Fruit fly (Drosophila melanogaster) whole organism, embryonic: ENCODE results near the gene Mgat4b.
A peak's percentile ranks its signal among the peaks of the same experiment; 100 is the strongest.

ENCODE experiments used
- CG10147 ChIP-seq: fragments of 200-800 bp; sonication (Bioruptor generic); optimal IDR thresholded peaks from 2 replicates; lab custom pipeline; 2019; ENCODE audit warnings: missing biosample characterization, mild to moderate bottlenecking, missing genetic modification characterization, moderate library complexity
- CG10654 ChIP-seq: fragments of 200-800 bp; sonication (Bioruptor generic); optimal IDR thresholded peaks from 2 replicates; lab custom pipeline; 2016; ENCODE audit warnings: missing biosample characterization, missing genetic modification characterization
- CG11504 ChIP-seq: fragments of 200-800 bp; sonication (Bioruptor generic); optimal IDR thresholded peaks from 3 replicates; lab custom pipeline; 2019; ENCODE audit warnings: missing biosample characterization, mild to moderate bottlenecking, missing genetic modification characterization, moderate library complexity
- CG11696 ChIP-seq: fragments of 200-800 bp; sonication (Bioruptor generic); IDR thresholded peaks from 2 replicates; pipeline ENCODE4 v1.3.6; 2022; ENCODE audit warnings: missing biosample characterization, missing genetic modification characterization
- CG17802 ChIP-seq: fragments of 200-800 bp; sonication (Bioruptor generic); optimal IDR thresholded peaks from 2 replicates; lab custom pipeline; 2018; ENCODE audit warnings: missing biosample characterization, mild to moderate bottlenecking, missing genetic modification characterization, moderate library complexity
- CG18476 ChIP-seq: fragments of 200-800 bp; sonication (Bioruptor generic); optimal IDR thresholded peaks from 2 replicates; lab custom pipeline; 2016; ENCODE audit warnings: missing biosample characterization, mild to moderate bottlenecking, missing genetic modification characterization
- CG18619 ChIP-seq: fragments of 200-800 bp; sonication (Bioruptor generic); optimal IDR thresholded peaks from 3 replicates; lab custom pipeline; 2017; ENCODE audit warnings: missing biosample characterization, mild to moderate bottlenecking, missing genetic modification characterization
- CG18764 ChIP-seq: fragments of 200-800 bp; sonication (Bioruptor generic); optimal IDR thresholded peaks from 3 replicates; lab custom pipeline; 2016; ENCODE audit warnings: missing biosample characterization, missing genetic modification characterization
- CG30403 ChIP-seq: fragments of 200-800 bp; sonication (Bioruptor generic); optimal IDR thresholded peaks from 3 replicates; lab custom pipeline; 2016; ENCODE audit warnings: missing biosample characterization, missing genetic modification characterization
- CG34422 ChIP-seq: fragments of 200-800 bp; sonication (Bioruptor generic); IDR thresholded peaks from 3 replicates; pipeline ENCODE4 v1.3.6; 2022; ENCODE audit warnings: missing biosample characterization, missing genetic modification characterization
- CG6175 ChIP-seq: fragments of 200-800 bp; sonication (Bioruptor generic); IDR thresholded peaks from 3 replicates; pipeline ENCODE4 v1.3.6; 2022; ENCODE audit warnings: missing biosample characterization, missing genetic modification characterization
- CG7963 ChIP-seq: fragments of 200-800 bp; sonication (Bioruptor generic); IDR thresholded peaks from 3 replicates; pipeline ENCODE4 v1.3.6; 2022; ENCODE audit warnings: missing biosample characterization, missing genetic modification characterization; ENCODE audit not compliant: partially characterized antibody
- CG8944 ChIP-seq: fragments of 200-800 bp; sonication (Bioruptor generic); optimal IDR thresholded peaks from 3 replicates; lab custom pipeline; 2016; ENCODE audit warnings: missing biosample characterization, missing genetic modification characterization
- Dek ChIP-seq: fragments of 200-800 bp; sonication (Bioruptor generic); optimal IDR thresholded peaks from 3 replicates; lab custom pipeline; 2019; ENCODE audit warnings: missing biosample characterization, mild to moderate bottlenecking, missing genetic modification characterization, moderate library complexity
- Doc2 ChIP-seq: fragments of 200-800 bp; sonication (Bioruptor generic); IDR thresholded peaks from 2 replicates; pipeline ENCODE4 v1.3.6; 2022; ENCODE audit warnings: missing biosample characterization, missing genetic modification characterization
- Dp ChIP-seq: fragments of 200-800 bp; sonication (Bioruptor generic); optimal IDR thresholded peaks from 2 replicates; lab custom pipeline; 2018; ENCODE audit warnings: missing biosample characterization, mild to moderate bottlenecking, missing genetic modification characterization, moderate library complexity
- H2.0 ChIP-seq: fragments of 200-800 bp; sonication (Bioruptor generic); IDR thresholded peaks from 2 replicates; pipeline ENCODE4 v1.3.6; 2022; ENCODE audit warnings: missing biosample characterization, missing genetic modification characterization
- HmgZ ChIP-seq: fragments of 200-800 bp; sonication (Bioruptor generic); optimal IDR thresholded peaks from 2 replicates; lab custom pipeline; 2018; ENCODE audit warnings: missing biosample characterization, mild to moderate bottlenecking, missing genetic modification characterization
- Hr78 ChIP-seq, 2 experiments: fragments of 200-800 bp in 1 of 2; fragments of >200 bp in 1 of 2; sonication (Bioruptor generic) in 1 of 2; optimal IDR thresholded peaks; 2 replicates each; lab custom pipeline; 2017 to 2019; ENCODE audit warnings: missing biosample characterization in 2 of 2, missing genetic modification characterization in 2 of 2, mild to moderate bottlenecking in 1 of 2, moderate library complexity in 1 of 2
- Lpt ChIP-seq: fragments of >200 bp; optimal IDR thresholded peaks from 2 replicates; lab custom pipeline; 2018; ENCODE audit warnings: missing biosample characterization, missing genetic modification characterization
- MTF-1 ChIP-seq: fragments of 200-800 bp; sonication (Bioruptor generic); optimal IDR thresholded peaks from 2 replicates; lab custom pipeline; 2018; ENCODE audit warnings: missing biosample characterization, mild to moderate bottlenecking, missing genetic modification characterization, borderline replicate concordance
- NFAT ChIP-seq: fragments of 200-800 bp; sonication (Bioruptor generic); IDR thresholded peaks from 2 replicates; pipeline ENCODE4 v1.3.6; 2022; ENCODE audit warnings: missing biosample characterization, missing genetic modification characterization
- Nf-YB ChIP-seq: fragments of 200-800 bp; sonication (Bioruptor generic); optimal IDR thresholded peaks from 3 replicates; lab custom pipeline; 2019; ENCODE audit warnings: missing biosample characterization, mild to moderate bottlenecking, missing genetic modification characterization, moderate library complexity
- Rx ChIP-seq: fragments of 200-800 bp; sonication (Bioruptor generic); IDR thresholded peaks from 2 replicates; pipeline ENCODE4 v1.3.6; 2022; ENCODE audit warnings: missing biosample characterization, missing genetic modification characterization
- Xrp1 ChIP-seq: fragments of 200-800 bp; sonication (Bioruptor generic); IDR thresholded peaks from 2 replicates; pipeline ENCODE4 v1.3.6; 2022; ENCODE audit warnings: missing biosample characterization, missing genetic modification characterization
- YL-1 ChIP-seq: fragments of 200-800 bp; sonication (Bioruptor generic); optimal IDR thresholded peaks from 3 replicates; lab custom pipeline; 2017; ENCODE audit warnings: missing biosample characterization, mild to moderate bottlenecking, missing genetic modification characterization
- bab2 ChIP-seq: fragments of 200-800 bp; sonication (Bioruptor generic); optimal IDR thresholded peaks from 2 replicates; lab custom pipeline; 2016; ENCODE audit warnings: missing biosample characterization, missing genetic modification characterization
- chinmo ChIP-seq: fragments of 200-800 bp; sonication (Bioruptor generic); IDR thresholded peaks from 4 replicates; pipeline ENCODE4 v1.3.6; 2022; ENCODE audit warnings: missing biosample characterization, missing genetic modification characterization; ENCODE audit not compliant: partially characterized antibody
- chn ChIP-seq: fragments of 200-800 bp; sonication (Bioruptor generic); optimal IDR thresholded peaks from 2 replicates; lab custom pipeline; 2016; ENCODE audit warnings: missing biosample characterization, missing genetic modification characterization
- esg ChIP-seq: fragments of 200-800 bp; sonication (Bioruptor generic); conservative IDR thresholded peaks from 2 replicates; pipeline ENCODE4 v1.3.6; 2022; ENCODE audit warnings: missing biosample characterization, missing genetic modification characterization
- hbn ChIP-seq: fragments of 200-800 bp; sonication (Bioruptor generic); IDR thresholded peaks from 2 replicates; pipeline ENCODE4 v1.3.6; 2022; ENCODE audit warnings: missing biosample characterization, missing genetic modification characterization; ENCODE audit not compliant: partially characterized antibody
- hkb ChIP-seq, 2 experiments: fragments of 200-800 bp in 1 of 2; fragments of >200 bp in 1 of 2; sonication (Bioruptor generic) in 1 of 2; IDR thresholded peaks in 1 of 2; optimal IDR thresholded peaks in 1 of 2; 2 replicates each; pipeline versions ENCODE4 v1.3.6 to Lab custom; 2017 to 2022; ENCODE audit warnings: missing biosample characterization in 1 of 2, missing genetic modification characterization in 1 of 2
- ind ChIP-seq: fragments of 200-800 bp; sonication (Bioruptor generic); optimal IDR thresholded peaks from 3 replicates; lab custom pipeline; 2016; ENCODE audit warnings: missing biosample characterization, missing genetic modification characterization
- knrl ChIP-seq: fragments of 200-800 bp; sonication (Bioruptor generic); IDR thresholded peaks from 3 replicates; pipeline ENCODE4 v1.3.6; 2022; ENCODE audit warnings: missing biosample characterization, missing genetic modification characterization; ENCODE audit not compliant: partially characterized antibody
- otp ChIP-seq: fragments of 200-800 bp; sonication (Bioruptor generic); IDR thresholded peaks from 3 replicates; pipeline ENCODE4, ENCODE4 v1.3.6; 2022; ENCODE audit warnings: missing biosample characterization, missing genetic modification characterization
- rib ChIP-seq: fragments of 200-800 bp; sonication (Bioruptor generic); IDR thresholded peaks from 2 replicates; pipeline ENCODE4 v1.3.6; 2022; ENCODE audit warnings: missing biosample characterization, missing genetic modification characterization
- sim ChIP-seq: fragments of 200-800 bp; sonication (Bioruptor generic); IDR thresholded peaks from 2 replicates; pipeline ENCODE4 v1.3.6; 2022; ENCODE audit warnings: missing biosample characterization, missing genetic modification characterization
- sima ChIP-seq: fragments of 200-800 bp; sonication (Bioruptor generic); optimal IDR thresholded peaks from 2 replicates; lab custom pipeline; 2016; ENCODE audit warnings: missing biosample characterization, missing genetic modification characterization
- so ChIP-seq: fragments of 200-800 bp; sonication (Bioruptor generic); IDR thresholded peaks from 3 replicates; pipeline ENCODE4 v1.3.6; 2022; ENCODE audit warnings: missing biosample characterization, missing genetic modification characterization
- sob ChIP-seq: fragments of 200-800 bp; sonication (Bioruptor generic); IDR thresholded peaks from 2 replicates; pipeline ENCODE4 v1.3.6; 2022; ENCODE audit warnings: missing biosample characterization, missing genetic modification characterization
- yki ChIP-seq: fragments of >200 bp; optimal IDR thresholded peaks from 3 replicates; lab custom pipeline; 2018
- zfh1 ChIP-seq: fragments of 200-800 bp; sonication (Bioruptor generic); IDR thresholded peaks from 3 replicates; pipeline ENCODE4 v1.3.6; 2022; ENCODE audit warnings: missing biosample characterization, missing genetic modification characterization
- zfh2 ChIP-seq: fragments of 200-800 bp; sonication (Bioruptor generic); optimal IDR thresholded peaks from 2 replicates; lab custom pipeline; 2016; ENCODE audit warnings: missing biosample characterization, missing genetic modification characterization

Gene Mgat4b

DNA sequence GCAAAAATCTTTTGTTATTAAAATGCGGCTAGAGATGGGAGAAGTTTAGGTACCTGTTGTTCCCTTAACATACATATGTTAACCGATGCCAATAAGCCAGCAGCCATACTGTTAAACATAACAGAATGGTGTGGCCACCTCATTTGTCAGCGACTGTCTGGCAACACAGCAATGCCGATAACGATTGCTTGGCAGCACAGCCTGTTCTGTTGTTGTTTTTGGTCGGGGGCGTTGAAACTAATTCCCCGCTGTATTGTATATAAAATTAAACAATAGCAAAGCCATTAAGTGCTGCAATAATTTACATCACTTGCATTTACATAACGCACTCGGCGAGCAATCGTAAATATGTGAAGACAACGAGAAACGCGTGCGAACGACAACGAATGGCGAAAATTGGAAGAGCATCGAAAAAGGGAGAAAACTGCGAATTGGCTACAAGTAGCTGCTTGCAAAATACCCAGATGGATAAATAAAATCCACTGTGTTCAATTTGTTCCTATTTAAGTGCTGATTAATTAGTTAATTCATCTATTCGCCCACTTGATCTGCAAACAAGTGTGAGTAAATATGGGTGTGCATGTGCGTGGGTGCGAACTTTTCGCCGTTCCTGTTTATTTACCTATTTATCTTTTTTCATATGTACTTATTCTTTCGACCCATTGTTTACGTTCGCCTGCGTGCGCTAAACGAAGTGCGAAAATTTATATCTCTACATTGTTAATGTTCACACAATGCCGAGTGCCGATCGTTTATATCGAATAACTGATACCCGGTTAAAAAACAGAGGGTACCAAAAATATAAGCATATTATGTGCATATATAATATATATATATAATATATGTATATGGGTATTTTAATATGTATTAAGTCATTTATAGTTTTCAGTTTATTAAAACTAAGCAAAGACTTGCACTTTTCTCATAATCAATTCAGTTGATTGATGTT, 7.0 kb downstream of the Mgat4b start, which contains the start of the genes Tsen34 and Mgat4a (continued):
- TF ChIP-seq MTF-1 (GFP tag; lab: Kevin White, UChicago) = peak; percentile 50

DNA sequence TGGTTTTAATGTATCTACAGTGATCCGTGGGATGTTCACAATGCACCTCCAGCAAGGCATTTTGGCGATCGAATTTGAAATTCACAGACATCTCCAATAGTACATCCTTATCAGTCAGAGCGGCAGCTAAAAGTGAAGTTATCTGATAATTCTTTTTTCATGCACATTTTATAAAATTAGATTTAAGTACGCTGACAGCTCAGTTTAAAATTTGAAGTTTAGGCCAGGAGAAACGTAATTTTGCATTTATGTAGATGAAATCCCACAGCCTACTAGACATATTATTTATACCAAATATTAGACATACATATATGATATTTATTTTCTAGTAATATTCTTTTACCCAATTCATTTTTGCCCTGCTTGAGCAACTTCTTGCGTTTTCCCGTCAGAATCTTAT, 8.1 kb downstream of the Mgat4b start, which contains the start of gene Trl:
TSS of gene Trl (minus strand) at position 101 of the 400 bp plus-strand sequence.
- TF ChIP-seq sim (GFP tag; lab: Robert Waterston, UW) (no peak), H2.0 (no peak), CG10654 (GFP tag; lab: Kevin White, UChicago) (no peak), hbn (GFP tag; lab: Robert Waterston, UW) (no peak), zfh2 (GFP tag; lab: Kevin White, UChicago) (no peak), YL-1 (GFP tag; lab: Kevin White, UChicago) (no peak), CG30403 (GFP tag; lab: Kevin White, UChicago) (no peak)

DNA sequence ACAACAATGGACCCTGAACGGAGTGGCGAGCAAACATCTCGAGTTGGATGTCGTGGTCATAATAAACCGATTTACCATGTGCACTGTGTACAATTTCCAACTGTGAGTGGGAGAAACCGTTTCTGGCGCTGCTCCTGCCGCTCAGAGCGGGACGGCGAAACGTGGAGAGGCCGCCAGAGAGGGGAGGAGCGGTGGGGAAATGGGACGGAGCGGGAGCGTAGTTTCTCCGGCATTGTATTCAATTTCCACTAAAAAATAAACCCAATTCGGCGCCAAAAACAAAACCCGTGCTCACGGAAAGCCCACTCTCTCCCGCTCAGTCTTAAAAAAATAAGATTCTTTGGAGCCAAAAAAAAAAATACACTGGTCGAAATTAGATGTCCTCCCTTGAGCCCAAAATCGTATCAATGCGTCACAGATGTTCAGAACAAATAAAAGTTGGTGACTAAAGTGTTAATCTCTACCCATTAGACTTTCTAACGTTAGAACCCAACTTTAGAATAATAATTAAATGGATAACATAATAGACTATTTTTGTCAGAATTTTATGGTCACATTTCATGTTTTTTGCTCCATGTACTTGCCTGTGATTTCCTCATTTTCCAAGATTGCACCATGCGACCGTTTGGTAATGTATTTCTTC, 9.0 kb downstream of the Mgat4b start:
- no peak for TF ChIP-seq Lpt
- TF ChIP-seq CG11504 (tag; lab: Kevin White, UChicago) = peak; percentile 78
- TF ChIP-seq sim (GFP tag; lab: Robert Waterston, UW) = no peak
- TF ChIP-seq CG6175 (GFP tag; lab: Robert Waterston, UW) = no peak
- no peak for TF ChIP-seq CG7963 (GFP tag; lab: Robert Waterston, UW)
- TF ChIP-seq CG18764 (GFP tag; lab: Kevin White, UChicago) = peak; percentile 45
- TF ChIP-seq CG8944 (GFP tag; lab: Kevin White, UChicago) = peak; percentile 28
- TF ChIP-seq Dp (GFP tag; lab: Kevin White, UChicago) = peak; percentile 6
- TF ChIP-seq Nf-YB (GFP tag; lab: Kevin White, UChicago) = peak; percentile 19
- no peak; the same call in 1 of the 2 replicates for TF ChIP-seq NFAT (GFP tag; lab: Robert Waterston, UW)
- peak; percentile 6 for TF ChIP-seq CG17802
- peak; percentile 14; the same call in 1 of the 2 replicates for TF ChIP-seq CG11696 (GFP tag; lab: Robert Waterston, UW)
- TF ChIP-seq chn (GFP tag; lab: Kevin White, UChicago) = peak; percentile 64
- peak; percentile 26; the same call in 1 of the 2 replicates for TF ChIP-seq Rx (GFP tag; lab: Robert Waterston, UW)
- TF ChIP-seq so (GFP tag; lab: Robert Waterston, UW) = peak; percentile 55; the same call in 2 of the 3 replicates
- TF ChIP-seq knrl = no peak
- peak; percentile 56 for TF ChIP-seq Dek (tag; lab: Kevin White, UChicago)
- peak; percentile 50; the same call in 1 of the 2 replicates for TF ChIP-seq sob (GFP tag; lab: Robert Waterston, UW)
- no peak for TF ChIP-seq Doc2 (GFP tag; lab: Robert Waterston, UW)
- TF ChIP-seq Xrp1 = peak; percentile 78
- peak; percentile 35 for TF ChIP-seq CG10147
- no peak for TF ChIP-seq hkb (optimal IDR thresholded peaks at IDR 0.05; lab: Kevin White, UChicago)
- TF ChIP-seq hkb (GFP tag; IDR thresholded peaks at IDR 0.05; lab: Robert Waterston, UW) = peak; percentile 66
- TF ChIP-seq CG18619 = peak; percentile 54
- TF ChIP-seq bab2 = peak; percentile 69
- TF ChIP-seq otp (GFP tag; lab: Robert Waterston, UW) = peak; percentile 33; the same call in 2 of the 3 replicates
- TF ChIP-seq CG34422 = peak; percentile 48; the same call in 1 of the 3 replicates
- TF ChIP-seq yki (lab: Kevin White, UChicago) = peak; percentile 76
- no peak for TF ChIP-seq Hr78 (GFP tag; optimal IDR thresholded peaks at IDR 0.05; lab: Kevin White, UChicago)
- TF ChIP-seq ind (GFP tag; lab: Kevin White, UChicago) = peak; percentile 69
- TF ChIP-seq zfh1 = peak; percentile 60; the same call in 2 of the 3 replicates
- peak; percentile 42 for TF ChIP-seq esg
- TF ChIP-seq chinmo (GFP tag; lab: Robert Waterston, UW) = peak; percentile 88; the same call in 2 of the 4 replicates
- TF ChIP-seq sima (GFP tag; lab: Kevin White, UChicago) = no peak
- peak; percentile 42 for TF ChIP-seq HmgZ (tag; lab: Kevin White, UChicago)
- TF ChIP-seq rib (GFP tag; lab: Robert Waterston, UW) = no peak
- TF ChIP-seq CG18476 (GFP tag; lab: Kevin White, UChicago) = peak; percentile 45
